Fruit fly (Drosophila melanogaster) whole organism, embryonic: ENCODE measurements around the gene CG6254.

Experiments used
- BEAF-32 ChIP-seq: fragments of 200-800 bp; sonication (Bioruptor generic); optimal IDR thresholded peaks from 3 replicates; lab custom pipeline; 2017; ENCODE audit warnings: missing biosample characterization, missing genetic modification characterization, mild to moderate bottlenecking, moderate library complexity, missing genetic modification reagents
- Bteb2 ChIP-seq: fragments of 200-800 bp; sonication (Bioruptor generic); optimal IDR thresholded peaks from 2 replicates; lab custom pipeline; 2016; ENCODE audit warnings: missing biosample characterization, missing genetic modification characterization
- CG10543 ChIP-seq: fragments of 200-800 bp; sonication (Bioruptor generic); optimal IDR thresholded peaks from 3 replicates; lab custom pipeline; 2017; ENCODE audit warnings: missing biosample characterization, mild to moderate bottlenecking, missing genetic modification characterization, moderate library complexity
- CG11085 ChIP-seq: fragments of 200-800 bp; sonication (Bioruptor generic); IDR thresholded peaks from 2 replicates; pipeline ENCODE4 v1.3.6; 2022; ENCODE audit warnings: missing biosample characterization, missing genetic modification characterization
- CG11723 ChIP-seq: fragments of 200-800 bp; sonication (Bioruptor generic); optimal IDR thresholded peaks from 2 replicates; lab custom pipeline; 2017; ENCODE audit warnings: missing biosample characterization, mild to moderate bottlenecking, missing genetic modification characterization
- CG12236 ChIP-seq: fragments of 200-800 bp; sonication (Bioruptor generic); optimal IDR thresholded peaks from 2 replicates; lab custom pipeline; 2016; ENCODE audit warnings: missing biosample characterization, missing genetic modification characterization
- CG1233 ChIP-seq: fragments of 200-800 bp; sonication (Bioruptor generic); optimal IDR thresholded peaks from 4 replicates; lab custom pipeline; 2018; ENCODE audit warnings: missing biosample characterization, mild to moderate bottlenecking, missing genetic modification characterization
- CG12769 ChIP-seq: fragments of 200-800 bp; sonication (Bioruptor generic); optimal IDR thresholded peaks from 2 replicates; lab custom pipeline; 2019; ENCODE audit warnings: missing biosample characterization, mild to moderate bottlenecking, missing genetic modification characterization, moderate library complexity
- CG12942 ChIP-seq: fragments of 200-800 bp; sonication (Bioruptor generic); optimal IDR thresholded peaks from 3 replicates; lab custom pipeline; 2016; ENCODE audit warnings: missing biosample characterization, missing genetic modification characterization
- CG13287 ChIP-seq: fragments of 200-800 bp; sonication (Bioruptor generic); IDR thresholded peaks from 2 replicates; pipeline ENCODE4 v1.3.6; 2022; ENCODE audit warnings: missing biosample characterization, missing genetic modification characterization; ENCODE audit not compliant: partially characterized antibody
- CG14667 ChIP-seq: fragments of 200-800 bp; sonication (Bioruptor generic); IDR thresholded peaks from 2 replicates; pipeline ENCODE4 v1.3.6; 2022; ENCODE audit warnings: missing biosample characterization, missing genetic modification characterization
- CG15514 ChIP-seq: fragments of 200-800 bp; sonication (Bioruptor generic); optimal IDR thresholded peaks from 3 replicates; lab custom pipeline; 2017; ENCODE audit warnings: missing biosample characterization, missing genetic modification characterization, mild to moderate bottlenecking, moderate library complexity, missing genetic modification reagents
- CG1603 ChIP-seq: fragments of 200-800 bp; sonication (Bioruptor generic); optimal IDR thresholded peaks from 2 replicates; lab custom pipeline; 2019; ENCODE audit warnings: missing biosample characterization, mild to moderate bottlenecking, missing genetic modification characterization, moderate library complexity
- CG1792 ChIP-seq: fragments of 200-800 bp; sonication (Bioruptor generic); optimal IDR thresholded peaks from 2 replicates; lab custom pipeline; 2016; ENCODE audit warnings: missing biosample characterization, missing genetic modification characterization
- CG18619 ChIP-seq: fragments of 200-800 bp; sonication (Bioruptor generic); optimal IDR thresholded peaks from 3 replicates; lab custom pipeline; 2017; ENCODE audit warnings: missing biosample characterization, mild to moderate bottlenecking, missing genetic modification characterization
- CG2129 ChIP-seq: fragments of 200-800 bp; sonication (Bioruptor generic); IDR thresholded peaks from 2 replicates; pipeline ENCODE4 v1.3.6; 2022; ENCODE audit warnings: missing biosample characterization, missing genetic modification characterization; ENCODE audit not compliant: partially characterized antibody
- CG31441 ChIP-seq: fragments of 200-800 bp; sonication (Bioruptor generic); IDR thresholded peaks from 2 replicates; pipeline ENCODE4 v1.3.6; 2022; ENCODE audit warnings: missing biosample characterization, missing genetic modification characterization
- CG33213 ChIP-seq: fragments of 200-800 bp; sonication (Bioruptor generic); optimal IDR thresholded peaks from 3 replicates; lab custom pipeline; 2016; ENCODE audit warnings: missing biosample characterization, missing genetic modification characterization
- CG34376 ChIP-seq: fragments of 200-800 bp; sonication (Bioruptor generic); optimal IDR thresholded peaks from 2 replicates; lab custom pipeline; 2018; ENCODE audit warnings: missing biosample characterization, mild to moderate bottlenecking, missing genetic modification characterization
- CG3726 ChIP-seq: fragments of 200-800 bp; sonication (Bioruptor generic); IDR thresholded peaks from 3 replicates; pipeline ENCODE4, ENCODE4 v1.3.6; 2022; ENCODE audit warnings: missing biosample characterization, missing genetic modification characterization
- CG3838 ChIP-seq: fragments of 200-800 bp; sonication (Bioruptor generic); optimal IDR thresholded peaks from 3 replicates; lab custom pipeline; 2016; ENCODE audit warnings: missing biosample characterization, missing genetic modification characterization
- CG42726 ChIP-seq: fragments of 200-800 bp; sonication (Bioruptor generic); IDR thresholded peaks from 2 replicates; pipeline ENCODE4 v1.3.6; 2022; ENCODE audit warnings: missing biosample characterization, missing genetic modification characterization; ENCODE audit not compliant: partially characterized antibody
- CG5180 ChIP-seq: fragments of 200-800 bp; sonication (Bioruptor generic); optimal IDR thresholded peaks from 3 replicates; lab custom pipeline; 2017; ENCODE audit warnings: missing biosample characterization, missing genetic modification characterization, mild to moderate bottlenecking, moderate library complexity, missing genetic modification reagents
- CG7357 ChIP-seq: fragments of 200-800 bp; sonication (Bioruptor generic); IDR thresholded peaks from 3 replicates; pipeline ENCODE4 v1.3.6; 2022; ENCODE audit warnings: missing biosample characterization, missing genetic modification characterization
- Dp ChIP-seq: fragments of 200-800 bp; sonication (Bioruptor generic); optimal IDR thresholded peaks from 2 replicates; lab custom pipeline; 2018; ENCODE audit warnings: missing biosample characterization, mild to moderate bottlenecking, missing genetic modification characterization, moderate library complexity
- Ets65A ChIP-seq: fragments of 200-800 bp; sonication (Bioruptor generic); peaks from one replicate; lab custom pipeline; 2016; ENCODE audit warnings: missing biosample characterization, missing genetic modification characterization
- GATAe ChIP-seq: fragments of 200-800 bp; sonication (Bioruptor generic); conservative IDR thresholded peaks from 2 replicates; pipeline ENCODE4 v1.3.6; 2022; ENCODE audit warnings: missing biosample characterization, missing genetic modification characterization
- HLH3B ChIP-seq: fragments of 200-800 bp; sonication (Bioruptor generic); IDR thresholded peaks from 2 replicates; pipeline ENCODE4 v1.3.6; 2022; ENCODE audit warnings: missing biosample characterization, missing genetic modification characterization
- Hmr ChIP-seq: fragments of 200-800 bp; sonication (Bioruptor generic); optimal IDR thresholded peaks from 3 replicates; lab custom pipeline; 2017; ENCODE audit warnings: mild to moderate bottlenecking, missing biosample characterization, missing genetic modification reagents, missing genetic modification characterization
- Kr ChIP-seq: fragments of 200-800 bp; sonication (Bioruptor generic); optimal IDR thresholded peaks from 2 replicates; lab custom pipeline; 2017; ENCODE audit warnings: missing biosample characterization, mild to moderate bottlenecking, missing genetic modification characterization
- Lim3 ChIP-seq: fragments of 200-800 bp; sonication (Bioruptor generic); IDR thresholded peaks from 2 replicates; pipeline ENCODE4 v1.3.6; 2022; ENCODE audit warnings: missing biosample characterization, missing genetic modification characterization
- Med ChIP-seq: fragments of 200-800 bp; sonication (Bioruptor generic); peaks from one replicate; lab custom pipeline; 2016; ENCODE audit warnings: missing biosample characterization, missing genetic modification characterization, mild to moderate bottlenecking, inconsistent platforms, moderate library complexity
- Rfx ChIP-seq: fragments of 200-800 bp; sonication (Bioruptor generic); IDR thresholded peaks from 2 replicates; pipeline ENCODE4 v1.3.6; 2022; ENCODE audit warnings: missing biosample characterization, missing genetic modification characterization
- Xbp1 ChIP-seq: fragments of 200-800 bp; sonication (Bioruptor generic); optimal IDR thresholded peaks from 3 replicates; lab custom pipeline; 2016; ENCODE audit warnings: missing biosample characterization, mild to moderate bottlenecking, missing genetic modification characterization
- dan ChIP-seq: fragments of 200-800 bp; sonication (Bioruptor generic); IDR thresholded peaks from 2 replicates; pipeline ENCODE4 v1.3.6; 2022; ENCODE audit warnings: missing biosample characterization, missing genetic modification characterization
- eve ChIP-seq, 2 experiments: fragments of >200 bp; optimal IDR thresholded peaks; 2 replicates each; lab custom pipeline; 2017; ENCODE audit warnings: missing biosample characterization in 2 of 2, missing genetic modification characterization in 2 of 2
- exex ChIP-seq: fragments of 200-800 bp; sonication (Bioruptor generic); optimal IDR thresholded peaks from 4 replicates; lab custom pipeline; 2018; ENCODE audit warnings: missing biosample characterization, mild to moderate bottlenecking, missing genetic modification characterization, moderate library complexity
- gsb-n ChIP-seq: fragments of 200-800 bp; sonication (Bioruptor generic); optimal IDR thresholded peaks from 3 replicates; lab custom pipeline; 2018; ENCODE audit warnings: missing biosample characterization, mild to moderate bottlenecking, missing genetic modification characterization
- jumu ChIP-seq: fragments of 200-800 bp; sonication (Bioruptor generic); optimal IDR thresholded peaks from 3 replicates; lab custom pipeline; 2016; ENCODE audit warnings: missing biosample characterization, missing genetic modification characterization
- lab ChIP-seq: fragments of 200-800 bp; sonication (Bioruptor generic); optimal IDR thresholded peaks from 3 replicates; lab custom pipeline; 2017; ENCODE audit warnings: missing biosample characterization, missing genetic modification characterization, mild to moderate bottlenecking, moderate library complexity, missing genetic modification reagents
- onecut ChIP-seq: fragments of 200-800 bp; sonication (Bioruptor generic); IDR thresholded peaks from 2 replicates; pipeline ENCODE4 v1.3.6; 2022; ENCODE audit warnings: missing biosample characterization, missing genetic modification characterization
- pnt ChIP-seq: fragments of 200-800 bp; sonication (Bioruptor generic); optimal IDR thresholded peaks from 3 replicates; lab custom pipeline; 2016; ENCODE audit warnings: missing biosample characterization, missing genetic modification characterization
- prd ChIP-seq, 3 experiments: fragments of >200 bp in 2 of 3; fragments of 200-800 bp in 1 of 3; sonication (Bioruptor generic) in 1 of 3; optimal IDR thresholded peaks in 2 of 3; IDR thresholded peaks in 1 of 3; 2 replicates in 2 of 3; 3 replicates in 1 of 3; pipeline versions ENCODE4 v1.3.6 to Lab custom; 2017 to 2022; ENCODE audit warnings: missing biosample characterization in 1 of 3, missing genetic modification characterization in 1 of 3
- run ChIP-seq: fragments of 200-800 bp; sonication (Bioruptor generic); optimal IDR thresholded peaks from 3 replicates; lab custom pipeline; 2018; ENCODE audit warnings: missing biosample characterization, mild to moderate bottlenecking, missing genetic modification characterization
- sc ChIP-seq, 3 experiments: fragments of >200 bp in 2 of 3; fragments of 200-800 bp in 1 of 3; sonication (Bioruptor generic) in 1 of 3; optimal IDR thresholded peaks; 2 replicates in 2 of 3; 3 replicates in 1 of 3; lab custom pipeline; 2017; ENCODE audit warnings: mild to moderate bottlenecking in 1 of 3, missing biosample characterization in 1 of 3, missing genetic modification characterization in 1 of 3, missing genetic modification reagents in 1 of 3
- slbo ChIP-seq: fragments of 200-800 bp; sonication (Bioruptor generic); IDR thresholded peaks from 2 replicates; pipeline ENCODE4 v1.3.6; 2022; ENCODE audit warnings: missing biosample characterization, missing genetic modification characterization
- tio ChIP-seq: fragments of 200-800 bp; sonication (Bioruptor generic); optimal IDR thresholded peaks from 2 replicates; lab custom pipeline; 2017; ENCODE audit warnings: missing biosample characterization, missing genetic modification characterization, inconsistent platforms
- tll ChIP-seq, 2 experiments: fragments of 200-800 bp in 1 of 2; fragments of >200 bp in 1 of 2; sonication (Bioruptor generic) in 1 of 2; optimal IDR thresholded peaks; 2 replicates each; lab custom pipeline; 2017 to 2019; ENCODE audit warnings: missing biosample characterization in 2 of 2, missing genetic modification characterization in 2 of 2, mild to moderate bottlenecking in 1 of 2, moderate library complexity in 1 of 2
- vvl ChIP-seq: fragments of 200-800 bp; sonication (Bioruptor generic); IDR thresholded peaks from 2 replicates; pipeline ENCODE4 v1.3.6; 2022; ENCODE audit warnings: missing biosample characterization, missing genetic modification characterization

The CG6254 gene

DNA sequence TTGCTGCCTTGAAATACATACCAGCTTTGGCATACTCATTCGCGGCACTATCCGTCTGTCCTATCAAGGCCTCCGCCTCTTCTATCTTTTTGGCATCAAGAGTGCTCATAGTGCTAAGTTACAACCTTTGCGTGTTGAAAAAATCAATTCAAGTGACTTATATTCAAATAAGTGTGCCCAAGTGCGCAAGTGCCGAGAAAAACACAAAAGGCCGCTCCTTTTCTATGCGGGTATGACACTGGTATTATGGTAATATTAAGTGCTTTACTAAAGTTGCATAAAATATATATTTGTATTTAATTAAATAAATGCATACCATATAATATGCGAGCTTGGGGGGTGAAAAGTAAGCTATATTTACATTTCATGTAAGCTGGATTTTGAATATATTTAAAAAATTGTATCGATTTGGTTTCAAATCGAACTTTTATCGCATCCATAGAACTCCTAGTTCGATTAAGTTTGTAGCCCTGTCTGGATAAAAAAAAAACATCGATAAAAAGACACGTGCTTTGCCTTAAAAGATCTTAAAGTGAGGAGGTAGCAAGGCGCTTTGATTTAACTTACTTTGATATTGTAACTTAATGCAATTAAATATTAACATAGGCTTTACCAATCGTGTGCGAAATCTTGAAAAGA, 39.7 kb downstream of the CG6254 start, which contains the start of the genes gammaSnap2 and ATPsynepsilonL (continued):
- TF ChIP-seq tio (GFP tag; lab: Kevin White, UChicago) (no peak), HLH3B (GFP tag; lab: Robert Waterston, UW) (no peak), CG2129 (GFP tag; lab: Robert Waterston, UW) (no peak), Dp (peak; percentile 14), CG14667 (GFP tag; lab: Robert Waterston, UW) (no peak), CG1233 (no peak), Rfx (GFP tag; lab: Robert Waterston, UW) (no peak), BEAF-32 (peak; percentile 27), CG3726 (no peak), onecut (GFP tag; lab: Robert Waterston, UW) (peak; percentile 89), Bteb2 (no peak), slbo (no peak), eve (GFP tag; optimal IDR thresholded peaks at IDR 0.05; lab: Kevin White, UChicago) (peak in 1 of 2 experiments; percentile 9), CG13287 (GFP tag; lab: Robert Waterston, UW) (peak; percentile 41; the same call in 1 of the 2 replicates), CG31441 (GFP tag; lab: Robert Waterston, UW) (no peak), Kr (GFP tag; lab: Kevin White, UChicago) (no peak), jumu (GFP tag; lab: Kevin White, UChicago) (no peak), sc (optimal IDR thresholded peaks at IDR 0.05; lab: Kevin White, UChicago) (no peak), sc (GFP tag; optimal IDR thresholded peaks at IDR 0.05; lab: Kevin White, UChicago) (no peak), CG15514 (peak; percentile 97), CG18619 (GFP tag; lab: Kevin White, UChicago) (no peak), Ets65A (GFP tag; lab: Kevin White, UChicago) (no peak), CG12236 (GFP tag; lab: Kevin White, UChicago) (no peak)

- no peak for TF ChIP-seq CG12769 (tag; lab: Kevin White, UChicago)
- TF ChIP-seq CG11723, result no peak
- no peak for TF ChIP-seq CG14667 (GFP tag; lab: Robert Waterston, UW)
- TF ChIP-seq CG3838 (GFP tag; lab: Kevin White, UChicago), result no peak
- no peak for TF ChIP-seq gsb-n (tag; lab: Kevin White, UChicago)
- TF ChIP-seq CG33213 (GFP tag; lab: Kevin White, UChicago), result no peak
- TF ChIP-seq CG11085 (GFP tag; lab: Robert Waterston, UW), result no peak
- no peak for TF ChIP-seq run (tag; lab: Kevin White, UChicago)
- 0 out of 2 replicates have a peak, but pooled peaks have one; percentile 20 for TF ChIP-seq GATAe (GFP tag; lab: Robert Waterston, UW)
- TF ChIP-seq tll (GFP tag; optimal IDR thresholded peaks at IDR 0.05; lab: Kevin White, UChicago), result no peak
- no peak for TF ChIP-seq Xbp1 (GFP tag; lab: Kevin White, UChicago)
- TF ChIP-seq CG1792 (GFP tag; lab: Kevin White, UChicago), result no peak
- TF ChIP-seq CG10543 (GFP tag; lab: Kevin White, UChicago), result peak; percentile 11
- no peak for TF ChIP-seq vvl (GFP tag; lab: Robert Waterston, UW)
- peak; percentile 15; the same call in 1 of the 2 replicates for TF ChIP-seq Lim3 (GFP tag; lab: Robert Waterston, UW)
- no peak for TF ChIP-seq CG12942 (GFP tag; lab: Kevin White, UChicago)
- no peak for TF ChIP-seq Hmr
- TF ChIP-seq exex, result peak; percentile 97
- TF ChIP-seq CG42726 (GFP tag; lab: Robert Waterston, UW), result no peak
- TF ChIP-seq prd (optimal IDR thresholded peaks at IDR 0.05; lab: Kevin White, UChicago), result no peak
- TF ChIP-seq prd (GFP tag; IDR thresholded peaks at IDR 0.05; lab: Robert Waterston, UW), result no peak
- TF ChIP-seq CG7357 (GFP tag; lab: Robert Waterston, UW), result 0 out of 3 replicates have a peak, but pooled peaks have one; percentile 12
- TF ChIP-seq CG34376 (GFP tag; lab: Kevin White, UChicago), result peak; percentile 34
- TF ChIP-seq pnt (GFP tag; lab: Kevin White, UChicago), result no peak
- no peak for TF ChIP-seq Med
- TF ChIP-seq dan (GFP tag; lab: Robert Waterston, UW), result no peak
- no peak for TF ChIP-seq CG5180 (GFP tag; lab: Kevin White, UChicago)
- TF ChIP-seq CG1603 (tag; lab: Kevin White, UChicago), result no peak
- TF ChIP-seq lab (GFP tag; lab: Kevin White, UChicago), result peak; percentile 83
Observed at dm6 chr3R:10119592-10119991, 41.5 kb downstream of the CG6254 start.
